Worm (Caenorhabditis elegans) whole organism, L1 larva: ENCODE measurements around the gene dpy-6.

Experiments
- C16A3.4 ChIP-seq: fragments of 150-350 bp; optimal IDR thresholded peaks from 2 replicates; lab custom pipeline; 2014; ENCODE audit warnings: missing biosample characterization, missing genetic modification characterization
- F16B12.6 ChIP-seq: fragments of 150-350 bp; optimal IDR thresholded peaks from 2 replicates; lab custom pipeline; 2014; ENCODE audit warnings: missing biosample characterization, missing genetic modification characterization
- Y116A8C.19 ChIP-seq: sonication (generic microtip); optimal IDR thresholded peaks from 2 replicates; lab custom pipeline; 2016; ENCODE audit warnings: missing compliant biosample characterization, missing genetic modification characterization, borderline replicate concordance
- alr-1 ChIP-seq: fragments of 200-800 bp; sonication (Bioruptor generic); optimal IDR thresholded peaks from 2 replicates; lab custom pipeline; 2018; ENCODE audit warnings: borderline replicate concordance, mild to moderate bottlenecking, missing genetic modification characterization, missing compliant biosample characterization
- ama-1 ChIP-seq: fragments of 150-350 bp; optimal IDR thresholded peaks from 2 replicates; lab custom pipeline; 2014
- blmp-1 ChIP-seq: fragments of 150-350 bp; optimal IDR thresholded peaks from 2 replicates; lab custom pipeline; 2014; ENCODE audit warnings: missing biosample characterization, missing genetic modification characterization
- ceh-8 ChIP-seq: fragments of 200-800 bp; sonication (Bioruptor generic); optimal IDR thresholded peaks from 2 replicates; lab custom pipeline; 2018; ENCODE audit warnings: mild to moderate bottlenecking, missing genetic modification characterization, moderate library complexity, missing compliant biosample characterization
- ceh-82 ChIP-seq, 3 experiments: fragments of 150-350 bp in 1 of 3; sonication (generic microtip) in 2 of 3; optimal IDR thresholded peaks; 2 replicates each; lab custom pipeline; 2014 to 2017; ENCODE audit warnings: missing biosample characterization in 3 of 3, missing genetic modification characterization in 3 of 3
- ceh-90 ChIP-seq: sonication (generic microtip); optimal IDR thresholded peaks from 2 replicates; lab custom pipeline; 2016; ENCODE audit warnings: missing genetic modification characterization, missing compliant biosample characterization
- dpl-1 ChIP-seq, 3 experiments: fragments of 150-350 bp in 2 of 3; sonication (generic microtip) in 1 of 3; optimal IDR thresholded peaks; 2 replicates each; lab custom pipeline; 2014 to 2017; ENCODE audit warnings: missing biosample characterization in 3 of 3, missing genetic modification characterization in 3 of 3, missing genetic modification reagents in 3 of 3
- dsc-1 ChIP-seq: sonication (generic microtip); optimal IDR thresholded peaks from 2 replicates; lab custom pipeline; 2016; ENCODE audit warnings: mild to moderate bottlenecking, missing genetic modification characterization, missing compliant biosample characterization
- efl-1 ChIP-seq, 4 experiments: fragments of 150-350 bp; optimal IDR thresholded peaks in 3 of 4; peaks in 1 of 4; 1 replicate in 1 of 4; 2 replicates in 3 of 4; lab custom pipeline; 2014; ENCODE audit warnings: missing biosample characterization in 2 of 4, missing genetic modification characterization in 2 of 4, missing genetic modification reagents in 2 of 4
- egl-27 ChIP-seq, 2 experiments: fragments of 150-350 bp in 1 of 2; sonication (generic microtip); optimal IDR thresholded peaks; 3 replicates each; lab custom pipeline; 2017 to 2018; ENCODE audit warnings: missing biosample characterization in 2 of 2, missing genetic modification characterization in 2 of 2, missing genetic modification reagents in 2 of 2
- elt-2 ChIP-seq: sonication (generic microtip); optimal IDR thresholded peaks from 2 replicates; lab custom pipeline; 2016; ENCODE audit warnings: missing genetic modification characterization, mild to moderate bottlenecking, inconsistent platforms, missing compliant biosample characterization, missing genetic modification reagents
- elt-3 ChIP-seq, 6 experiments: fragments of 150-350 bp in 1 of 6; sonication (generic microtip); optimal IDR thresholded peaks; 2 replicates each; lab custom pipeline; 2017 to 2018; ENCODE audit warnings: missing biosample characterization in 6 of 6, missing genetic modification characterization in 6 of 6, inconsistent platforms in 1 of 6
- ets-5 ChIP-seq: fragments of 200-800 bp; sonication (Bioruptor generic); IDR thresholded peaks from 2 replicates; pipeline ENCODE4 v1.3.6; 2022; ENCODE audit warnings: missing genetic modification characterization, missing compliant biosample characterization
- fkh-10 ChIP-seq: sonication (generic microtip); optimal IDR thresholded peaks from 2 replicates; lab custom pipeline; 2017; ENCODE audit warnings: missing biosample characterization, missing genetic modification reagents, missing genetic modification characterization
- hlh-4 ChIP-seq: sonication (generic microtip); optimal IDR thresholded peaks from 2 replicates; lab custom pipeline; 2016; ENCODE audit warnings: mild to moderate bottlenecking, missing genetic modification characterization, missing compliant biosample characterization
- hpl-2 ChIP-seq: fragments of 150-350 bp; optimal IDR thresholded peaks from 2 replicates; lab custom pipeline; 2014; ENCODE audit warnings: missing biosample characterization, missing genetic modification reagents, missing genetic modification characterization
- lin-14 ChIP-seq: fragments of 200-800 bp; sonication (Bioruptor generic); optimal IDR thresholded peaks from 2 replicates; lab custom pipeline; 2018; ENCODE audit warnings: mild to moderate bottlenecking, missing genetic modification characterization, moderate library complexity, missing compliant biosample characterization
- lin-15B ChIP-seq: fragments of 150-350 bp; sonication (generic microtip); optimal IDR thresholded peaks from 3 replicates; lab custom pipeline; 2014; ENCODE audit warnings: missing biosample characterization, missing genetic modification characterization
- lin-35 ChIP-seq, 2 experiments: fragments of 150-350 bp; optimal IDR thresholded peaks; 2 replicates each; lab custom pipeline; 2014; ENCODE audit warnings: missing biosample characterization in 2 of 2, missing genetic modification characterization in 2 of 2, missing genetic modification reagents in 2 of 2
- lir-3 ChIP-seq: sonication (generic microtip); optimal IDR thresholded peaks from 2 replicates; lab custom pipeline; 2016; ENCODE audit warnings: mild to moderate bottlenecking, missing genetic modification characterization, moderate library complexity, missing compliant biosample characterization; ENCODE audit not compliant: poor library complexity
- mab-9 ChIP-seq: fragments of 200-800 bp; sonication (Bioruptor generic); IDR thresholded peaks from 2 replicates; pipeline ENCODE4 v1.3.6; 2022; ENCODE audit warnings: missing genetic modification reagents, missing genetic modification characterization, missing compliant biosample characterization
- mdl-1 ChIP-seq, 2 experiments: fragments of 150-350 bp; optimal IDR thresholded peaks; 2 replicates each; lab custom pipeline; 2014 to 2017; ENCODE audit warnings: missing biosample characterization in 2 of 2, missing genetic modification characterization in 2 of 2, inconsistent platforms in 1 of 2
- mef-2 ChIP-seq: fragments of 150-350 bp; optimal IDR thresholded peaks from 2 replicates; lab custom pipeline; 2014; ENCODE audit warnings: missing biosample characterization, missing genetic modification characterization
- nhr-11 ChIP-seq: fragments of 150-350 bp; optimal IDR thresholded peaks from 2 replicates; lab custom pipeline; 2014; ENCODE audit warnings: missing biosample characterization, missing genetic modification characterization
- nhr-12 ChIP-seq: sonication (generic microtip); optimal IDR thresholded peaks from 2 replicates; lab custom pipeline; 2017; ENCODE audit warnings: missing biosample characterization, missing genetic modification characterization
- nhr-19 ChIP-seq: fragments of 200-800 bp; sonication (Bioruptor generic); conservative IDR thresholded peaks from 2 replicates; pipeline ENCODE4 v1.3.6; 2022; ENCODE audit warnings: missing genetic modification characterization, missing compliant biosample characterization
- nhr-28 ChIP-seq: fragments of 150-350 bp; optimal IDR thresholded peaks from 2 replicates; lab custom pipeline; 2014; ENCODE audit warnings: missing biosample characterization, missing genetic modification characterization
- nhr-47 ChIP-seq: sonication (generic microtip); optimal IDR thresholded peaks from 2 replicates; lab custom pipeline; 2016; ENCODE audit warnings: mild to moderate bottlenecking, missing genetic modification characterization, moderate library complexity, missing compliant biosample characterization
- nhr-71 ChIP-seq: sonication (generic microtip); optimal IDR thresholded peaks from 2 replicates; lab custom pipeline; 2016; ENCODE audit warnings: mild to moderate bottlenecking, missing genetic modification characterization, moderate library complexity, missing compliant biosample characterization
- nhr-76 ChIP-seq: sonication (generic microtip); optimal IDR thresholded peaks from 2 replicates; lab custom pipeline; 2017; ENCODE audit warnings: missing biosample characterization, missing genetic modification characterization
- nhr-85 ChIP-seq: sonication (generic microtip); peaks from one replicate; lab custom pipeline; 2016; ENCODE audit warnings: missing genetic modification characterization, inconsistent platforms, missing compliant biosample characterization
- nhr-90 ChIP-seq: sonication (generic microtip); optimal IDR thresholded peaks from 2 replicates; lab custom pipeline; 2016; ENCODE audit warnings: mild to moderate bottlenecking, missing genetic modification characterization, missing compliant biosample characterization; ENCODE audit not compliant: poor library complexity
- rnt-1 ChIP-seq: sonication (generic microtip); optimal IDR thresholded peaks from 2 replicates; lab custom pipeline; 2016; ENCODE audit warnings: mild to moderate bottlenecking, missing genetic modification characterization, moderate library complexity, missing compliant biosample characterization
- snpc-4 ChIP-seq: fragments of 150-350 bp; optimal IDR thresholded peaks from 2 replicates; lab custom pipeline; 2014; ENCODE audit warnings: missing biosample characterization, missing genetic modification characterization
- sptf-1 ChIP-seq: fragments of 150-350 bp; optimal IDR thresholded peaks from 2 replicates; lab custom pipeline; 2014; ENCODE audit warnings: missing biosample characterization, missing genetic modification characterization
- sup-37 ChIP-seq: fragments of 200-800 bp; sonication (Bioruptor generic); optimal IDR thresholded peaks from 2 replicates; lab custom pipeline; 2018; ENCODE audit warnings: mild to moderate bottlenecking, missing genetic modification characterization, missing compliant biosample characterization
- tbx-2 ChIP-seq: sonication (generic microtip); optimal IDR thresholded peaks from 2 replicates; lab custom pipeline; 2016; ENCODE audit warnings: missing genetic modification characterization, missing compliant biosample characterization
- tlp-1 ChIP-seq: fragments of 150-350 bp; optimal IDR thresholded peaks from 2 replicates; lab custom pipeline; 2014; ENCODE audit warnings: missing biosample characterization, missing genetic modification characterization
- unc-30 ChIP-seq: sonication (generic microtip); optimal IDR thresholded peaks from 2 replicates; lab custom pipeline; 2017; ENCODE audit warnings: missing biosample characterization, missing genetic modification characterization
- unc-86 ChIP-seq: sonication (generic microtip); optimal IDR thresholded peaks from 2 replicates; lab custom pipeline; 2016; ENCODE audit warnings: missing genetic modification characterization, missing compliant biosample characterization
- xbp-1 ChIP-seq: sonication (generic microtip); optimal IDR thresholded peaks from 2 replicates; lab custom pipeline; 2016; ENCODE audit warnings: missing genetic modification characterization, missing compliant biosample characterization
- zip-4 ChIP-seq: fragments of 200-800 bp; sonication (Bioruptor generic); optimal IDR thresholded peaks from 2 replicates; lab custom pipeline; 2018; ENCODE audit warnings: mild to moderate bottlenecking, missing genetic modification characterization, moderate library complexity, missing compliant biosample characterization
- ztf-4 ChIP-seq: fragments of 150-350 bp; optimal IDR thresholded peaks from 2 replicates; lab custom pipeline; 2014; ENCODE audit warnings: missing biosample characterization, missing genetic modification characterization

Gene dpy-6

ce11 chrX:8424286-8424685, 31.2 kb downstream of the dpy-6 start:
- TF ChIP-seq snpc-4 (tag; lab: Kevin White, UChicago) = no peak
- peak; percentile 42 for TF ChIP-seq nhr-85 (tag; lab: Kevin White, UChicago)
- peak; percentile 77 for TF ChIP-seq blmp-1 (tag; lab: Kevin White, UChicago)

- no peak for TF ChIP-seq lir-3 (tag; lab: Kevin White, UChicago)
- no peak for TF ChIP-seq ama-1
- TF ChIP-seq efl-1 (optimal IDR thresholded peaks at IDR 0.05; lab: Kevin White, UChicago) = no peak
- no peak for TF ChIP-seq efl-1 (GFP tag; optimal IDR thresholded peaks at IDR 0.05 in 1 of 2; lab: Kevin White, UChicago)
- no peak for TF ChIP-seq dpl-1 (GFP tag; optimal IDR thresholded peaks at IDR 0.05; lab: Kevin White, UChicago)
- no peak for TF ChIP-seq ceh-90
- TF ChIP-seq hpl-2 (GFP tag; lab: Kevin White, UChicago) = no peak
- no peak for TF ChIP-seq nhr-11 (tag; lab: Kevin White, UChicago)
- no peak for TF ChIP-seq nhr-28 (tag; lab: Kevin White, UChicago)
Observed at ce11 chrX:8423633-8424032, 31.8 kb downstream of the dpy-6 start, which contains the start of gene tth-1. tth-1 (minus strand) TSS chrX:8423733.

ce11 chrX:8423199-8423598, 32.2 kb downstream of the dpy-6 start:
- TF ChIP-seq elt-2 (tag; lab: Kevin White, UChicago) = peak; percentile 8
- TF ChIP-seq fkh-10 (GFP tag; lab: Kevin White, UChicago) = no peak
- TF ChIP-seq, all 84 proteins: peak for 1

DNA sequence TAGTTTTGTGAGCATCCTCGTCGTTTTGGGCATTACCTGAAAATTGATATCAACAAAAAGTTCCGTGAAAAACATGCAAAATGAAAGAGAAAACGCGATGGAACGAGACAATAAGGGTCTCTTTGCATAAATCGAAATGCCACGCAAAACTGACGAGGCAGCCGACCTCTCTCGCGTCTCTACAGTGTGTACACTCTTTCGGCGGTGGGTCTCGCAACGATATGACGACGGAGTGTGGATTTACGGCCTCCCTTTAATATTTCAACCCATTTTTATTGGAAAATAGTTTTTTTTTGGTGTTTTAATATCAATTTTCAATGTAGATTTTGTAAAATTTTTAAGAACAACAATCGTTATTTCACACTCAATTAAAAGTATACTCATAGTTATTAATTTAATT, 33.4 kb downstream of the dpy-6 start, which contains the start of gene tag-123:
Gene tag-123 (minus strand): TSS at position 36 of the 400 bp plus-strand sequence.
- TF ChIP-seq F16B12.6 (tag; lab: Kevin White, UChicago) (no peak), zip-4 (no peak), unc-30 (tag; lab: Kevin White, UChicago) (no peak), ceh-8 (GFP tag; lab: Kevin White, UChicago) (no peak), dsc-1 (tag; lab: Kevin White, UChicago) (peak; percentile 17), xbp-1 (tag; lab: Kevin White, UChicago) (peak; percentile 69), nhr-47 (tag; lab: Kevin White, UChicago) (peak; percentile 58), sup-37 (GFP tag; lab: Kevin White, UChicago) (no peak), lin-15B (tag; lab: Kevin White, UChicago) (no peak), ceh-82 (tag; optimal IDR thresholded peaks at IDR 0.05; lab: Kevin White, UChicago) (peak in 2 of 3 experiments; percentile 26 to 70), nhr-90 (tag; lab: Kevin White, UChicago) (peak; percentile 45), Y116A8C.19 (tag; lab: Kevin White, UChicago) (no peak), nhr-85 (tag; lab: Kevin White, UChicago) (peak; percentile 74), lin-14 (GFP tag; lab: Kevin White, UChicago) (peak; percentile 75), C16A3.4 (peak; percentile 52), mef-2 (tag; lab: Kevin White, UChicago) (no peak), egl-27 (tag; optimal IDR thresholded peaks at IDR 0.05; lab: Kevin White, UChicago) (no peak), tlp-1 (tag; lab: Kevin White, UChicago) (no peak), alr-1 (no peak), sptf-1 (tag; lab: Kevin White, UChicago) (no peak), nhr-76 (no peak), mab-9 (GFP tag; lab: Robert Waterston, UW) (no peak), lin-35 (GFP tag; optimal IDR thresholded peaks at IDR 0.05; lab: Kevin White, UChicago) (peak; percentile 48 to 72), nhr-19 (GFP tag; lab: Robert Waterston, UW) (peak; percentile 47), hlh-4 (tag; lab: Kevin White, UChicago) (no peak), nhr-71 (tag; lab: Kevin White, UChicago) (peak; percentile 70), ets-5 (GFP tag; lab: Robert Waterston, UW) (no peak), nhr-11 (tag; lab: Kevin White, UChicago) (no peak), unc-86 (tag; lab: Kevin White, UChicago) (peak; percentile 33), nhr-12 (tag; lab: Kevin White, UChicago) (no peak), tbx-2 (tag; lab: Kevin White, UChicago) (peak; percentile 50), dpl-1 (GFP tag; optimal IDR thresholded peaks at IDR 0.05; lab: Kevin White, UChicago) (peak; percentile 36 to 45 (median 39)), rnt-1 (tag; lab: Kevin White, UChicago) (peak; percentile 48), ztf-4 (tag; lab: Kevin White, UChicago) (no peak), elt-3 (tag; optimal IDR thresholded peaks at IDR 0.05; lab: Kevin White, UChicago) (peak in 1 of 6 experiments; percentile 16), mdl-1 (tag; optimal IDR thresholded peaks at IDR 0.05; lab: Kevin White, UChicago) (peak in 1 of 2 experiments; percentile 44)
